Worm (Caenorhabditis elegans) whole organism, L3 larva: ENCODE measurements around the gene sri-42.
"Not testable (repeated sequence)": the region's sequence is repeated elsewhere in the genome, so short reads cannot be mapped to it uniquely, and the experiment has no call there.

Source experiments
- ceh-16 ChIP-seq: sonication (generic microtip); optimal IDR thresholded peaks from 2 replicates; lab custom pipeline; 2017; ENCODE audit warnings: missing biosample characterization, missing genetic modification characterization
- egl-27 ChIP-seq: sonication (generic microtip); optimal IDR thresholded peaks from 4 replicates; lab custom pipeline; 2017; ENCODE audit warnings: missing biosample characterization, missing genetic modification reagents, missing genetic modification characterization
- egl-5 ChIP-seq: fragments of 150-350 bp; optimal IDR thresholded peaks from 2 replicates; lab custom pipeline; 2017; ENCODE audit warnings: missing biosample characterization, missing genetic modification reagents, missing genetic modification characterization, inconsistent platforms
- elt-1 ChIP-seq: fragments of 150-350 bp; optimal IDR thresholded peaks from 2 replicates; lab custom pipeline; 2014; ENCODE audit warnings: missing biosample characterization, missing genetic modification characterization
- elt-2 ChIP-seq: sonication (generic microtip); optimal IDR thresholded peaks from 2 replicates; lab custom pipeline; 2016; ENCODE audit warnings: missing genetic modification reagents, mild to moderate bottlenecking, missing genetic modification characterization, missing compliant biosample characterization
- jun-1 ChIP-seq: fragments of 150-350 bp; optimal IDR thresholded peaks from 2 replicates; lab custom pipeline; 2014; ENCODE audit warnings: missing biosample characterization, missing genetic modification reagents, missing genetic modification characterization
- lsy-12 ChIP-seq: sonication (generic microtip); optimal IDR thresholded peaks from 2 replicates; lab custom pipeline; 2016; ENCODE audit warnings: mild to moderate bottlenecking, missing genetic modification characterization, missing compliant biosample characterization
- pha-4 ChIP-seq: fragments of 150-350 bp; optimal IDR thresholded peaks from 2 replicates; lab custom pipeline; 2014; ENCODE audit warnings: missing biosample characterization, missing genetic modification reagents, missing genetic modification characterization
- zag-1 ChIP-seq: fragments of 150-350 bp; optimal IDR thresholded peaks from 2 replicates; lab custom pipeline; 2014; ENCODE audit warnings: missing biosample characterization, missing genetic modification characterization
- ztf-11 ChIP-seq: fragments of 150-350 bp; optimal IDR thresholded peaks from 2 replicates; lab custom pipeline; 2014; ENCODE audit warnings: missing biosample characterization, missing genetic modification characterization

- not testable (repeated sequence) for TF ChIP-seq jun-1 (tag; lab: Kevin White, UChicago); elt-1 (tag; lab: Kevin White, UChicago); ztf-11 (tag; lab: Kevin White, UChicago); ceh-16; zag-1 (tag; lab: Kevin White, UChicago); egl-27 (tag; lab: Kevin White, UChicago); egl-5; lsy-12; pha-4; elt-2
Observed at ce11 chrII:3184858-3185257, 42.1 kb upstream of the sri-42 start, which contains the start of gene sri-78.
